Fruit fly (Drosophila melanogaster): Measurements from ENCODE around the gene Elp4.
A peak's percentile ranks its signal among the peaks of the same experiment; 100 is the strongest.

Gene Elp4

dm6 chr2L:5493907-5494404, 30.0 kb upstream of the Elp4 start (continued):
- TF ChIP-seq Smox (GFP tag; optimal IDR thresholded peaks at IDR 0.05) (no peak), CG6854 (GFP tag; optimal IDR thresholded peaks at IDR 0.05) (no peak), lz (GFP tag; optimal IDR thresholded peaks at IDR 0.05) (no peak), spab (GFP tag; optimal IDR thresholded peaks at IDR 0.05) (peak; percentile 55), Eip93F (GFP tag; optimal IDR thresholded peaks at IDR 0.05) (no peak), Gug (GFP tag; IDR thresholded peaks at IDR 0.05) (no peak), CG10669 (GFP tag; optimal IDR thresholded peaks at IDR 0.05) (peak; percentile 27), CG6276 (GFP tag; optimal IDR thresholded peaks at IDR 0.05) (peak; percentile 10), esn (GFP tag; optimal IDR thresholded peaks at IDR 0.05) (peak; percentile 36), CG7368 (GFP tag; optimal IDR thresholded peaks at IDR 0.05) (no peak), vri (GFP tag; optimal IDR thresholded peaks at IDR 0.05) (no peak), CG6808 (GFP tag; optimal IDR thresholded peaks at IDR 0.05) (peak; percentile 64), Blimp-1 (GFP tag; optimal IDR thresholded peaks at IDR 0.05) (no peak), cyc (GFP tag; optimal IDR thresholded peaks at IDR 0.05) (no peak)

- TF ChIP-seq CG6808 (GFP tag; optimal IDR thresholded peaks at IDR 0.05) (peak; percentile 22), CG31627 (GFP tag; optimal IDR thresholded peaks at IDR 0.05) (peak; percentile 10), CG16779 (tag; optimal IDR thresholded peaks at IDR 0.05) (no peak), Eip93F (GFP tag; optimal IDR thresholded peaks at IDR 0.05) (no peak), svp (GFP tag) (peak; percentile 4), CG8632 (GFP tag; optimal IDR thresholded peaks at IDR 0.05) (no peak), Hr38 (GFP tag; optimal IDR thresholded peaks at IDR 0.05) (no peak), fd85E (GFP tag; optimal IDR thresholded peaks at IDR 0.05) (no peak), CG11294 (GFP tag; IDR thresholded peaks at IDR 0.05) (0 out of 2 replicates have a peak, but pooled peaks have one; percentile 10), Smox (GFP tag; optimal IDR thresholded peaks at IDR 0.05) (no peak), CG11762 (GFP tag; optimal IDR thresholded peaks at IDR 0.05; ENCODE audit: insufficient read depth) (peak; percentile 38), cyc (GFP tag; optimal IDR thresholded peaks at IDR 0.05) (no peak), CG8119 (GFP tag; IDR thresholded peaks at IDR 0.05) (peak; percentile 65; the same call in 2 of the 3 replicates), net (GFP tag; optimal IDR thresholded peaks at IDR 0.05) (peak; percentile 21), vri (GFP tag; optimal IDR thresholded peaks at IDR 0.05) (no peak), Hr4 (GFP tag; optimal IDR thresholded peaks at IDR 0.05) (peak; percentile 71), Ets21C (GFP tag; optimal IDR thresholded peaks at IDR 0.05) (no peak), spab (GFP tag; optimal IDR thresholded peaks at IDR 0.05) (no peak), CG34406 (GFP tag; optimal IDR thresholded peaks at IDR 0.05) (peak; percentile 15), Ets96B (tag; optimal IDR thresholded peaks at IDR 0.05) (peak; percentile 5), CG10669 (GFP tag; optimal IDR thresholded peaks at IDR 0.05) (peak; percentile 2), salr (GFP tag; optimal IDR thresholded peaks at IDR 0.05) (peak in 1 of 2 experiments; percentile 54), Eip75B (GFP tag; optimal IDR thresholded peaks at IDR 0.05) (peak; percentile 38), lz (GFP tag; optimal IDR thresholded peaks at IDR 0.05) (peak; percentile 25), Hr39 (GFP tag; optimal IDR thresholded peaks at IDR 0.05) (peak; percentile 15), CG10631 (GFP tag; optimal IDR thresholded peaks at IDR 0.05) (peak; percentile 47), CG6163 (GFP tag; IDR thresholded peaks at IDR 0.05) (peak; percentile 53), CG6276 (GFP tag; optimal IDR thresholded peaks at IDR 0.05) (peak; percentile 56), topi (GFP tag; optimal IDR thresholded peaks at IDR 0.05) (peak; percentile 24), CG3919 (GFP tag; optimal IDR thresholded peaks at IDR 0.05) (peak; percentile 53), CG8319 (GFP tag; optimal IDR thresholded peaks at IDR 0.05) (no peak), esn (GFP tag; optimal IDR thresholded peaks at IDR 0.05) (peak; percentile 37), CG32006 (GFP tag; optimal IDR thresholded peaks at IDR 0.05) (peak; percentile 84), Met (GFP tag; optimal IDR thresholded peaks at IDR 0.05) (peak; percentile 20), CG3032 (tag; optimal IDR thresholded peaks at IDR 0.05) (peak; percentile 13), Sox15 (GFP tag; optimal IDR thresholded peaks at IDR 0.05) (no peak), CG11902 (GFP tag; optimal IDR thresholded peaks at IDR 0.05) (no peak), eg (GFP tag; IDR thresholded peaks at IDR 0.05) (peak; percentile 63; the same call in 2 of the 3 replicates), acj6 (GFP tag; optimal IDR thresholded peaks at IDR 0.05) (peak; percentile 45), achi (GFP tag; optimal IDR thresholded peaks at IDR 0.05) (peak; percentile 52), OdsH (GFP tag; optimal IDR thresholded peaks at IDR 0.05) (peak; percentile 39), Gug (GFP tag; IDR thresholded peaks at IDR 0.05) (peak; percentile 37; the same call in 1 of the 2 replicates), Eip78C (GFP tag) (peak; percentile 79), Lpt (GFP tag; optimal IDR thresholded peaks at IDR 0.05) (no peak), Blimp-1 (GFP tag; optimal IDR thresholded peaks at IDR 0.05) (no peak), CG7368 (GFP tag; optimal IDR thresholded peaks at IDR 0.05) (no peak)
Observed at dm6 chr2L:5494808-5495356, 29.1 kb upstream of the Elp4 start.
